Worm (Caenorhabditis elegans) whole organism, midembryonic: ENCODE results near the gene dhs-20.
A peak's percentile ranks its signal among the peaks of the same experiment; 100 is the strongest.

Source experiments
- T22C8.4 ChIP-seq: fragments of 200-800 bp; sonication (Bioruptor generic); IDR thresholded peaks from 2 replicates; pipeline ENCODE4 v1.3.6; 2022; ENCODE audit warnings: missing genetic modification characterization, missing compliant biosample characterization
- cog-1 ChIP-seq: sonication (generic microtip); optimal IDR thresholded peaks from 2 replicates; lab custom pipeline; 2016; ENCODE audit warnings: missing genetic modification characterization, missing compliant biosample characterization
- flt-1 ChIP-seq: fragments of 200-800 bp; sonication (Bioruptor generic); IDR thresholded peaks from 2 replicates; pipeline ENCODE4 v1.3.6; 2022; ENCODE audit warnings: missing genetic modification characterization, missing compliant biosample characterization
- klf-2 ChIP-seq: fragments of 200-800 bp; sonication (Bioruptor generic); conservative IDR thresholded peaks from 2 replicates; pipeline ENCODE4 v1.3.6; 2022; ENCODE audit warnings: missing genetic modification reagents, missing genetic modification characterization, missing compliant biosample characterization
- med-1 ChIP-seq: sonication (generic microtip); optimal IDR thresholded peaks from 2 replicates; lab custom pipeline; 2017; ENCODE audit warnings: missing genetic modification characterization, mild to moderate bottlenecking, missing compliant biosample characterization, antibody characterized with exemption, missing genetic modification reagents; ENCODE audit not compliant: insufficient read depth
- ref-1 ChIP-seq: fragments of 200-800 bp; sonication (Bioruptor generic); conservative IDR thresholded peaks from 2 replicates; pipeline ENCODE4 v1.3.6; 2022; ENCODE audit warnings: missing genetic modification reagents, missing genetic modification characterization, missing compliant biosample characterization
- tab-1 ChIP-seq: fragments of 200-800 bp; sonication (Bioruptor generic); IDR thresholded peaks from 2 replicates; pipeline ENCODE4 v1.3.6; 2022; ENCODE audit warnings: missing genetic modification characterization, missing compliant biosample characterization
- ztf-23 ChIP-seq: fragments of 200-800 bp; sonication (Bioruptor generic); IDR thresholded peaks from 2 replicates; pipeline ENCODE4 v1.3.6; 2022; ENCODE audit warnings: missing genetic modification reagents, missing genetic modification characterization, missing compliant biosample characterization
- ztf-29 ChIP-seq: fragments of 200-800 bp; sonication (Bioruptor generic); IDR thresholded peaks from 2 replicates; pipeline ENCODE4 v1.3.6; 2022; ENCODE audit warnings: missing genetic modification reagents, missing genetic modification characterization, missing compliant biosample characterization

dhs-20 gene

DNA sequence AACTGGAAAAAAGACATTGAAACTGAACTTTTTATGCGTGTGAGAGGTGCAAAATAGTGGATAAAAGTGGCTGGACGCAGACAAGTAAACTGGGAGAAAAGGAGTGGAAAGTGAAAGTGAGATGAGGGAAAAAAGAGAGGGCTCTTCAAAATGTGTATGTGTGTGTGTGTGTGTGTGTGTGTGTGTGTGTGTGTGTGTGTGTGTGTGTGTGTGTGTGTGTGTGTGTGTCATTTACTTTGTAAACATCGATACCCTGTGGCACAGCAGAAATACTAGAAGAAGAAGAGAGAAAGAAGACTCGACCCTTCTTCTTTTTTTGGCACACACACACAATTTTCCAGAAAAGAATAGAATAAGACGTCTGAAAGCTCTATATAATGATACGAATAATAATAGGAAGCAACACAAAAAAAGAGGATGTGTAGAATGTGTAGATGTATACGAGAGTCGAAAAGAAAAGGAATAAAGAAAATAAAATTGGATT is 34.3 kb upstream of the dhs-20 start:
- TF ChIP-seq klf-2 (GFP tag; lab: Robert Waterston, UW) (no peak), ztf-23 (0 out of 2 replicates have a peak, but pooled peaks have one; percentile 27)

DNA sequence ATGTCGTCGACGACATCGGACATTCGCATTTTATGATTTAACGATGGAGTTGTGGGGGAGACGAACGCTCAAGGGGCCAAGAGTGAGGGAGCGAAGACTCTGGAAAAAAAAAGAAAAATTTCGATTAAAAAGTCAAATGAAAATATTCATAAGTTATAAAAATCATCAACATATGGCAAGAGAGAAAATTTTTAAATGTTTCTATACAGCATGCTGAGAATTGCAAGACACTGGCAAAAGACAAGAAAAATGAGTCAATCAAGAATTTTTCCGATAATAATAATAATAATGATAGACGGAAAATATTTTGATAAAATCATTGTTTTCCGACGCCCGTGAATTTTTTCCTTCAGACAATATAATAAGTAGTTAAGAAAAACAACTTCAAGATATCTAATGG is 32.8 kb upstream of the dhs-20 start, which contains the start of gene sipa-1:
Gene sipa-1, minus strand, starts transcription at position 101 of the 400 bp plus-strand sequence.
- TF ChIP-seq med-1 = no peak
- TF ChIP-seq T22C8.4 (GFP tag; lab: Robert Waterston, UW) = no peak

DNA sequence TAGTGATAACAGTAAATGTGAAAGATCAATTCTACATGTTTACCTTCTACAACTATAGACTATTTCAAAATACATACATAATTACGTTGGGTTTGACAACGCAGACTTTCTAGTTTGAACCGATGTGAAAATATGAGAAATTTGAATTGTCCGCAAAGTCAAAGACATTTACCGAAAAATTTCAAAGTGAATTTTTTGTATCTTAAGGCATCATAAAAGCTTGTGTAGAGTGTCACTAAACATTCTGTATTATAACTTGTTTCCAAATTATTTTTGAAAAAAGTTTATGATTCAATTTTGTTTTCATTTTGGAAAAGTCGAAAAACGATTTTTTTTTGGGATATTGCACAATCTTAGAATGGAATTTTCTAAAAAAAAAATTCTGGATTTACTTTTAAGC is 31.2 kb upstream of the dhs-20 start:
- TF ChIP-seq ztf-23 (no peak), ref-1 (no peak), T22C8.4 (GFP tag; lab: Robert Waterston, UW) (no peak), flt-1 (GFP tag; lab: Robert Waterston, UW) (no peak), cog-1 (tag; lab: Kevin White, UChicago) (no peak)

DNA sequence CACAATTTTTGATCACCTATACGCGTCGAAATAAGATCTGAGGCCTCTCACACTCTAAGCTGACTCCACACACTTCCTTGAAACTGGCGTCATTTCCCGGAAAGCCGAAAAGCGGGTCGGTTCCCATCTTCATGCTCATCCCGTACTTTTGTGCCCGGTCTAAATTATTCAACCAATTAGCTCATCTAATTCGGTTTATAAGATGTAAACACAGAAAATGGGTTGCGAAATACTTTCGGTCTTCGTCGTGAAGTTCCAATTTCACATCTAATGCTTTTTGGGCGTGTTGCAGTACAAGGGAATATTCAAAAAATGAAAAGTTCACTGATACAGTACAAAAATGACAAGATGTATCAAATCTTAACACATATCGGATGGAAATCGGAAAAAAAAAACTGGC is 26.8 kb upstream of the dhs-20 start:
- no peak for TF ChIP-seq flt-1 (GFP tag; lab: Robert Waterston, UW)
- TF ChIP-seq med-1 = no peak
- no peak for TF ChIP-seq T22C8.4 (GFP tag; lab: Robert Waterston, UW)
- TF ChIP-seq tab-1 (GFP tag; lab: Robert Waterston, UW) = no peak
- TF ChIP-seq cog-1 (tag; lab: Kevin White, UChicago) = no peak
- no peak for TF ChIP-seq ztf-23
- TF ChIP-seq ztf-29 = no peak

DNA sequence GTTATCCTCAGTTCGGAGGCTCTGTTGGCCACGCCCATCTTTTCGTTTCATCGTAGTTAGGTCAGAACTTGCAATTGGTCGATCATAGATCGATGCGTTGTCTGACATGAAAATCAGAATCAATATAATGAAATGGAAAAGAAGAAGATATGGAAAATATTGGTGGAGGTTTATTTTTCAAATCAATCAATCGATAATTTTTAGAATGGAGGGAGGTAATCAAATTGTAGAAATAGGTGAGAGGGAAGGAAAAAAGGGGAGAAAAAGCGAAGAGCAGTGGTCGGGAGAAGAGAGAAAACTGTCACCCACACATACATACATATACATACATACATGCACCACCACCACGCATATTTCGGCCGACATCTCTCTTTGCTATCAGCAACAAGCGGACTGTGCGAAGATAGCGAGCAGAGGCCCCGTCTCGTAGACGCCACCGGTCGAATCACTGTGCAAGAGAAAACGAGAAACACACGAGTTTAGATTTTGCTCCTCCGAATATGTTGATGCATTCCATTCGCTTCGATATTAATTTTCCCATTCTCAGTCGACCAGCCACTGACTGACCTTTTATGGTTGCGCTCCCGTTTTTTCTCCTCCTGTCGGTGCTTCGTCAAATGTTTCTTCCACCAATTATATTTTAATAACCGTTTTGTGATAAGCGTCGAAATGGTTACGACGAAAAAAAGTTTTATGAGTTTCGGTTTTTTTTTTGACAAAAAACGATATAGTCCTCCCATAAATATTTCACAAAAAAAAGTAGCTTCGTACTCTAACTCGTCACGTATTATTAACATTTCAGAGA is 25.1 kb upstream of the dhs-20 start, which contains the start of gene F35B12.10:
Gene F35B12.10, minus strand, starts transcription at position 51 of the 805 bp plus-strand sequence.
- TF ChIP-seq med-1 (no peak), ref-1 (no peak), ztf-29 (no peak), klf-2 (GFP tag; lab: Robert Waterston, UW) (no peak), tab-1 (GFP tag; lab: Robert Waterston, UW) (no peak), cog-1 (tag; lab: Kevin White, UChicago) (no peak), T22C8.4 (GFP tag; lab: Robert Waterston, UW) (no peak), ztf-23 (no peak), flt-1 (GFP tag; lab: Robert Waterston, UW) (no peak)

DNA sequence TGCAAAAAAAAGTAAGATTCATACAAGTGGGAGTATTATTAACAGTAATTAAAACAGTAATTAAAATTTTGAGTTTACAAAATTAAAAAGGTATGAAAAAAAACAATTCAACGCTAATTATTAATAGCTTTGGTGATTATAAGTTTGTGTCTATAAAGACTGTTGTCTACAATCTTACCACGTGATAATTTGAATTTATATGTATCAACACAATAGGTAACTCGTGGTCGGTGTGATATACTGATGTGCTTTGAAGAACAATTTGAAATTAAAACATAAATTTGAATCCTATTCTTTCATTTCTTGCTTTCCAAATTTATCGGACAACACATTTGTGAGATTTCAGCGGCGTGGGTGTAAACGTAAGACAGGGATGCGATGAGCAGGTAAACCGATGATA is 23.5 kb upstream of the dhs-20 start:
- no peak for TF ChIP-seq cog-1 (tag; lab: Kevin White, UChicago)
- no peak for TF ChIP-seq ref-1
- TF ChIP-seq ztf-29 = no peak
- no peak for TF ChIP-seq tab-1 (GFP tag; lab: Robert Waterston, UW)
- TF ChIP-seq T22C8.4 (GFP tag; lab: Robert Waterston, UW) = no peak
- no peak for TF ChIP-seq med-1
- TF ChIP-seq ztf-23 = no peak
- no peak for TF ChIP-seq klf-2 (GFP tag; lab: Robert Waterston, UW)
- TF ChIP-seq flt-1 (GFP tag; lab: Robert Waterston, UW) = no peak

DNA sequence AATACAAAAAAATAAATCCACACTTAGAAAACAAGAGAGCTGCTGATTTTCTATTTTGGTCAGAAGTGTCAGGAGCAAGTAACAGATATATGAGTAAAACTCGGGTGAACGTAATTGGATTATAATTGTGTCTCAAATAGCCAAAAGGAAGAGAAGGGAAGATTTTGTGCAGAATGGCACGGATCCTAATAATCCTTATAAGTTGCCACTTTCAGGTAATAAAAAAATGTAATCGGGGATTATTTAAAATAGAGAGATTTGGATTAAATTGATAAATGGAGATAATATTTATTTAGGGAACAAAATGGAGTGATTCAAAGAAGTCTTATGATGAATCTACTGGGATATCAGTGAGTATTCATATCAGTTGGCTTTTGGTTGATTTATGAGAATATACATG is 20.6 kb upstream of the dhs-20 start:
- TF ChIP-seq klf-2 (GFP tag; lab: Robert Waterston, UW) (no peak), ztf-29 (no peak), ztf-23 (no peak), cog-1 (tag; lab: Kevin White, UChicago) (no peak), tab-1 (GFP tag; lab: Robert Waterston, UW) (no peak), med-1 (no peak), ref-1 (no peak)

DNA sequence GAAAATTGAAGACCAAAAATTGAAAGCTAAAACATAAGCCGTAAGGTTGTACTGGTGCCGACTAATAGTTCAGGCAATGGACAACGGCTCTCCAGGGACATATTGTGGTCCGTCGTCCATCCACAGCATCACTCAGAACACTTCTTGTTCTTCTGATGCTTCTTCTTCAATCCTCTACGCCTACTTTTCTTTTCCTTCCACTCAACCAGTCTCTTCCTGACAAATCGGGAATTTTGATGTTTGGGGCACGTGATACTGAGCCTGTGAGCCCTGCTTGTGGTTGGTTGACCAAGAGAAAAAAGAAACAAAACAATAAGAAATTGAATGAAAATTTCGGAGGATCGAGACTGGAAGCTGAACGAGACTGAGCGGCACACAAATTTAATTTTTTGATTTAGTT is 16.9 kb upstream of the dhs-20 start:
- TF ChIP-seq tab-1 (GFP tag; lab: Robert Waterston, UW) (no peak), cog-1 (tag; lab: Kevin White, UChicago) (no peak), ztf-29 (no peak), ref-1 (no peak), ztf-23 (no peak)

DNA sequence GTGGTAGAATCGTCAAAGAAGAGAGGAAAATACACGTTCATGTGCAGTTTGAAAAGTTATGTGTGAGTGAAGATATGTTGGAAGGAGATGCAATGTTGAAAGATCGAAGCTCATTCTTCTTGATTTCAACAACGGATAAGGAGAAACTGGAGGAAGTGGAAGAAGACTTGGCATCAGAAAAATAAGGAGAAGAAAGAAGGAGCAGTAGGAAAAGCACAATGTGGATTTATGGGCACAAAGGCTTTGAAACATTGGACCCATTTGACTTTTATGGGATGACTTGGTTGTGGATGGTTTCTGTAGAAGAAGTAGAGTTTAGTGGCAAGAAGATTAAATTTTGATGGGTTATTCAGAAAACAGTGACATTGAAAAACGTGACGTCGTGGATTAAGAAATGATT is 15.7 kb upstream of the dhs-20 start:
- no peak for TF ChIP-seq cog-1 (tag; lab: Kevin White, UChicago)

DNA sequence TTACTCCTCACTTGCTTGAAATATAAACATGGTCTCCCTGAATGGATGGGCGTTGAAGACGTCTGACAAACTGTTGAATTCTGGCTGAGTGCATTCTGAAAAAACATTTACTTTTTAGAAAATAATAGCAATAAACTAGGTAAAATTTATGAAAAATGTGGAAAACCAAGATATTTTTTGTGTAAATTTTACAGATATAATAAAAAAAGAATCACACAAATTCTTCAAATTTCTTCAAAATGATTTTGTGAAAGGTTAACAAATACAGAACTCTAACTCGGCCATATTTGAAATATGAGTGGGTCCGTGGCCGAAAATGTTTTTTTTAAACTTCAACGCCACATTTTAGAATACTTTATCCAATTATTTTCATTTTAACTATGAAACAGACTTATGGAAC is 13.8 kb upstream of the dhs-20 start, which contains the start of gene glb-15:
Gene glb-15, minus strand, starts transcription at position 101 of the 400 bp plus-strand sequence.
- TF ChIP-seq klf-2 (GFP tag; lab: Robert Waterston, UW) (no peak), T22C8.4 (GFP tag; lab: Robert Waterston, UW) (no peak), ref-1 (no peak), flt-1 (GFP tag; lab: Robert Waterston, UW) (no peak), cog-1 (tag; lab: Kevin White, UChicago) (no peak), tab-1 (GFP tag; lab: Robert Waterston, UW) (no peak), ztf-23 (no peak), med-1 (no peak), ztf-29 (no peak)

DNA sequence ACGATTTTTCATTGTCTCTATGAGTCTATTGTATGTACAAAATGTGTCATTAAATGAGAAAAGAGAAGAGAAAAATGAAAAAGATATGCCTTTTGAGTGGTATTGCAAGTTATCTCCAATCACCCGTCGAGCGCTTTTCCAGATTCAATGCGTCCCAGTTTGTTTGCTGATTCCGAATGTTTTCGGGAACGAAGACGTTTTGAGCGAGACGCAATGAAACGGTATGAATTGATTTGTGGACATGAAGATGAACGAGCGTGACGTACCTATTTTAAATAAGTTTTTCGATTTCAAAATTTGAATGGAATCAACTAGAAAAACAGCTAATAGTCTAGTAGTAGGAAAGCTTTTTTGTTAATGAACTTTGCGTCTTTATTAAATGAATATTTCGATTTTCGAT is 12.4 kb upstream of the dhs-20 start:
- no peak for TF ChIP-seq med-1
- no peak for TF ChIP-seq T22C8.4 (GFP tag; lab: Robert Waterston, UW)
- no peak for TF ChIP-seq flt-1 (GFP tag; lab: Robert Waterston, UW)
- no peak for TF ChIP-seq klf-2 (GFP tag; lab: Robert Waterston, UW)
- TF ChIP-seq ztf-23 = no peak
- TF ChIP-seq cog-1 (tag; lab: Kevin White, UChicago) = no peak
- no peak for TF ChIP-seq ztf-29
- no peak for TF ChIP-seq tab-1 (GFP tag; lab: Robert Waterston, UW)
- TF ChIP-seq ref-1 = no peak
